Fruit fly (Drosophila melanogaster) S2 (cell line): ENCODE measurements around the gene dec.

Source experiments
- CG8478 ChIP-seq: fragments of >200 bp; optimal IDR thresholded peaks from 2 replicates; lab custom pipeline; 2018
- CTCF ChIP-seq, 2 experiments: fragments of >200 bp; optimal IDR thresholded peaks; 2 replicates each; lab custom pipeline; 2018

dm6 chrX:7857873-7858272, 15.1 kb downstream of the dec start, which contains the start of gene CG1409:
- TF ChIP-seq CG8478, result no peak
- TF ChIP-seq CTCF (optimal IDR thresholded peaks at IDR 0.05; lab: Kevin White, UChicago), result no peak
